Fruit fly (Drosophila melanogaster) whole organism, embryonic: ENCODE data around the gene CG14787.

Experiments used
- Adf1 ChIP-seq: fragments of 200-800 bp; sonication (Bioruptor generic); IDR thresholded peaks from 2 replicates; pipeline ENCODE4 v1.3.6; 2022; ENCODE audit warnings: missing biosample characterization, missing genetic modification characterization
- Antp ChIP-seq: fragments of 200-800 bp; sonication (Bioruptor generic); optimal IDR thresholded peaks from 3 replicates; lab custom pipeline; 2016; ENCODE audit warnings: missing biosample characterization, missing genetic modification characterization
- B-H2 ChIP-seq: fragments of 200-800 bp; sonication (Bioruptor generic); optimal IDR thresholded peaks from 2 replicates; lab custom pipeline; 2018; ENCODE audit warnings: missing biosample characterization, mild to moderate bottlenecking, missing genetic modification characterization
- CG10147 ChIP-seq: fragments of 200-800 bp; sonication (Bioruptor generic); optimal IDR thresholded peaks from 2 replicates; lab custom pipeline; 2019; ENCODE audit warnings: missing biosample characterization, mild to moderate bottlenecking, missing genetic modification characterization, moderate library complexity
- CG10209 ChIP-seq: fragments of 200-800 bp; sonication (Bioruptor generic); optimal IDR thresholded peaks from 3 replicates; lab custom pipeline; 2017; ENCODE audit warnings: missing biosample characterization, mild to moderate bottlenecking, missing genetic modification characterization, missing genetic modification reagents
- CG13287 ChIP-seq: fragments of 200-800 bp; sonication (Bioruptor generic); IDR thresholded peaks from 2 replicates; pipeline ENCODE4 v1.3.6; 2022; ENCODE audit warnings: missing biosample characterization, missing genetic modification characterization; ENCODE audit not compliant: partially characterized antibody
- CG1647 ChIP-seq: fragments of 200-800 bp; sonication (Bioruptor generic); optimal IDR thresholded peaks from 3 replicates; lab custom pipeline; 2016; ENCODE audit warnings: missing biosample characterization, missing genetic modification characterization
- CG17612 ChIP-seq: fragments of 200-800 bp; sonication (Bioruptor generic); IDR thresholded peaks from 2 replicates; pipeline ENCODE4 v1.3.6; 2022; ENCODE audit warnings: missing biosample characterization, missing genetic modification characterization
- CG2129 ChIP-seq: fragments of 200-800 bp; sonication (Bioruptor generic); IDR thresholded peaks from 2 replicates; pipeline ENCODE4 v1.3.6; 2022; ENCODE audit warnings: missing biosample characterization, missing genetic modification characterization; ENCODE audit not compliant: partially characterized antibody
- CG2199 ChIP-seq: fragments of 200-800 bp; sonication (Bioruptor generic); IDR thresholded peaks from 3 replicates; pipeline ENCODE4 v1.3.6; 2022; ENCODE audit warnings: missing biosample characterization, missing genetic modification characterization
- CG30431 ChIP-seq: fragments of 200-800 bp; sonication (Bioruptor generic); optimal IDR thresholded peaks from 2 replicates; lab custom pipeline; 2017; ENCODE audit warnings: missing biosample characterization, missing genetic modification characterization
- CG31224 ChIP-seq: fragments of 200-800 bp; sonication (Bioruptor generic); IDR thresholded peaks from 2 replicates; pipeline ENCODE4 v1.3.6; 2022; ENCODE audit warnings: missing biosample characterization, missing genetic modification characterization
- CG31365 ChIP-seq: fragments of 200-800 bp; sonication (Bioruptor generic); optimal IDR thresholded peaks from 2 replicates; lab custom pipeline; 2018; ENCODE audit warnings: missing biosample characterization, mild to moderate bottlenecking, missing genetic modification characterization
- CG33213 ChIP-seq: fragments of 200-800 bp; sonication (Bioruptor generic); optimal IDR thresholded peaks from 3 replicates; lab custom pipeline; 2016; ENCODE audit warnings: missing biosample characterization, missing genetic modification characterization
- CG34376 ChIP-seq: fragments of 200-800 bp; sonication (Bioruptor generic); optimal IDR thresholded peaks from 2 replicates; lab custom pipeline; 2018; ENCODE audit warnings: missing biosample characterization, mild to moderate bottlenecking, missing genetic modification characterization
- CG4282 ChIP-seq: fragments of 200-800 bp; sonication (Bioruptor generic); optimal IDR thresholded peaks from 2 replicates; lab custom pipeline; 2016; ENCODE audit warnings: missing biosample characterization, missing genetic modification characterization
- CG4424 ChIP-seq: fragments of 200-800 bp; sonication (Bioruptor generic); optimal IDR thresholded peaks from 3 replicates; lab custom pipeline; 2016; ENCODE audit warnings: missing biosample characterization, missing genetic modification characterization
- CG6813 ChIP-seq: fragments of 200-800 bp; sonication (Bioruptor generic); optimal IDR thresholded peaks from 2 replicates; lab custom pipeline; 2017; ENCODE audit warnings: missing biosample characterization, missing genetic modification characterization, mild to moderate bottlenecking, moderate library complexity, missing genetic modification reagents
- CG7556 ChIP-seq: fragments of 200-800 bp; sonication (Bioruptor generic); optimal IDR thresholded peaks from 2 replicates; lab custom pipeline; 2017; ENCODE audit warnings: missing biosample characterization, mild to moderate bottlenecking, missing genetic modification characterization
- CG8478 ChIP-seq: fragments of >200 bp; optimal IDR thresholded peaks from 2 replicates; lab custom pipeline; 2018
- CG9817 ChIP-seq: fragments of 200-800 bp; sonication (Bioruptor generic); optimal IDR thresholded peaks from 2 replicates; lab custom pipeline; 2018; ENCODE audit warnings: missing biosample characterization, mild to moderate bottlenecking, missing genetic modification characterization, moderate library complexity
- HHEX ChIP-seq: fragments of 200-800 bp; sonication (Bioruptor generic); optimal IDR thresholded peaks from 3 replicates; lab custom pipeline; 2017; ENCODE audit warnings: missing biosample characterization, mild to moderate bottlenecking, missing genetic modification characterization, missing genetic modification reagents
- Hand ChIP-seq: fragments of 200-800 bp; sonication (Bioruptor generic); optimal IDR thresholded peaks from 2 replicates; lab custom pipeline; 2017; ENCODE audit warnings: mild to moderate bottlenecking, missing biosample characterization, missing genetic modification reagents, missing genetic modification characterization
- Hr39 ChIP-seq: fragments of >200 bp; optimal IDR thresholded peaks from 2 replicates; lab custom pipeline; 2017
- Med ChIP-seq: fragments of 200-800 bp; sonication (Bioruptor generic); peaks from one replicate; lab custom pipeline; 2016; ENCODE audit warnings: missing biosample characterization, missing genetic modification characterization, mild to moderate bottlenecking, inconsistent platforms, moderate library complexity
- Meics ChIP-seq: fragments of 200-800 bp; sonication (Bioruptor generic); optimal IDR thresholded peaks from 2 replicates; lab custom pipeline; 2017; ENCODE audit warnings: missing biosample characterization, mild to moderate bottlenecking, missing genetic modification characterization
- Mes4 ChIP-seq: fragments of 200-800 bp; sonication (Bioruptor generic); optimal IDR thresholded peaks from 2 replicates; lab custom pipeline; 2016; ENCODE audit warnings: missing biosample characterization, missing genetic modification characterization
- Myb ChIP-seq: fragments of 200-800 bp; sonication (Bioruptor generic); optimal IDR thresholded peaks from 2 replicates; lab custom pipeline; 2016; ENCODE audit warnings: missing biosample characterization, missing genetic modification characterization
- NC2β ChIP-seq: fragments of 200-800 bp; sonication (Bioruptor generic); optimal IDR thresholded peaks from 2 replicates; lab custom pipeline; 2016; ENCODE audit warnings: missing biosample characterization, missing genetic modification characterization
- Nf-YA ChIP-seq: fragments of 200-800 bp; sonication (Bioruptor generic); IDR thresholded peaks from 2 replicates; pipeline ENCODE4 v1.3.6; 2022; ENCODE audit warnings: missing biosample characterization, missing genetic modification characterization
- Side ChIP-seq: fragments of 200-800 bp; sonication (Bioruptor generic); optimal IDR thresholded peaks from 2 replicates; lab custom pipeline; 2016; ENCODE audit warnings: missing biosample characterization, missing genetic modification characterization
- Trl ChIP-seq, 3 experiments: fragments of >200 bp in 2 of 3; fragments of 200-800 bp in 1 of 3; sonication (Bioruptor generic) in 1 of 3; optimal IDR thresholded peaks; 2 replicates in 1 of 3; 3 replicates in 2 of 3; lab custom pipeline; 2016 to 2017; ENCODE audit warnings: missing biosample characterization in 1 of 3, missing genetic modification characterization in 1 of 3
- aop ChIP-seq: fragments of 200-800 bp; sonication (Bioruptor generic); IDR thresholded peaks from 2 replicates; pipeline ENCODE4 v1.3.6; 2022; ENCODE audit warnings: missing biosample characterization, missing genetic modification characterization
- ase ChIP-seq: fragments of 200-800 bp; sonication (Bioruptor generic); IDR thresholded peaks from 3 replicates; pipeline ENCODE4 v1.3.6; 2022; ENCODE audit warnings: missing biosample characterization, missing genetic modification characterization
- chm ChIP-seq: fragments of 200-800 bp; sonication (Bioruptor generic); IDR thresholded peaks from 2 replicates; pipeline ENCODE4 v1.3.6; 2022; ENCODE audit warnings: missing biosample characterization, missing genetic modification characterization
- corto ChIP-seq: fragments of 200-800 bp; sonication (Bioruptor generic); optimal IDR thresholded peaks from 2 replicates; lab custom pipeline; 2016; ENCODE audit warnings: missing biosample characterization, mild to moderate bottlenecking, missing genetic modification characterization, moderate library complexity
- dimm ChIP-seq: fragments of 200-800 bp; sonication (Bioruptor generic); IDR thresholded peaks from 2 replicates; pipeline ENCODE4 v1.3.6; 2022; ENCODE audit warnings: missing biosample characterization, missing genetic modification characterization
- dm ChIP-seq: fragments of 200-800 bp; sonication (Bioruptor generic); optimal IDR thresholded peaks from 3 replicates; lab custom pipeline; 2016; ENCODE audit warnings: missing biosample characterization, missing genetic modification characterization
- en ChIP-seq: fragments of 200-800 bp; sonication (Bioruptor generic); optimal IDR thresholded peaks from 2 replicates; lab custom pipeline; 2016; ENCODE audit warnings: missing biosample characterization, missing genetic modification characterization
- grn ChIP-seq: fragments of 200-800 bp; sonication (Bioruptor generic); optimal IDR thresholded peaks from 3 replicates; lab custom pipeline; 2017; ENCODE audit warnings: missing biosample characterization, missing genetic modification characterization
- gsb ChIP-seq: fragments of 200-800 bp; sonication (Bioruptor generic); IDR thresholded peaks from 2 replicates; pipeline ENCODE4 v1.3.6; 2022; ENCODE audit warnings: missing biosample characterization, missing genetic modification characterization
- gsb-n ChIP-seq: fragments of 200-800 bp; sonication (Bioruptor generic); optimal IDR thresholded peaks from 3 replicates; lab custom pipeline; 2018; ENCODE audit warnings: missing biosample characterization, mild to moderate bottlenecking, missing genetic modification characterization
- hbn ChIP-seq: fragments of 200-800 bp; sonication (Bioruptor generic); IDR thresholded peaks from 2 replicates; pipeline ENCODE4 v1.3.6; 2022; ENCODE audit warnings: missing biosample characterization, missing genetic modification characterization; ENCODE audit not compliant: partially characterized antibody
- jumu ChIP-seq: fragments of 200-800 bp; sonication (Bioruptor generic); optimal IDR thresholded peaks from 3 replicates; lab custom pipeline; 2016; ENCODE audit warnings: missing biosample characterization, missing genetic modification characterization
- onecut ChIP-seq: fragments of 200-800 bp; sonication (Bioruptor generic); IDR thresholded peaks from 2 replicates; pipeline ENCODE4 v1.3.6; 2022; ENCODE audit warnings: missing biosample characterization, missing genetic modification characterization
- pita ChIP-seq: fragments of 200-800 bp; sonication (Bioruptor generic); optimal IDR thresholded peaks from 2 replicates; lab custom pipeline; 2017; ENCODE audit warnings: missing biosample characterization, mild to moderate bottlenecking, missing genetic modification characterization
- ro ChIP-seq: fragments of 200-800 bp; sonication (Bioruptor generic); IDR thresholded peaks from 2 replicates; pipeline ENCODE4 v1.3.6; 2022; ENCODE audit warnings: missing biosample characterization, missing genetic modification characterization
- scrt ChIP-seq: fragments of 200-800 bp; sonication (Bioruptor generic); optimal IDR thresholded peaks from 2 replicates; lab custom pipeline; 2018; ENCODE audit warnings: missing biosample characterization, mild to moderate bottlenecking, missing genetic modification characterization, moderate library complexity
- wdn ChIP-seq: fragments of 200-800 bp; sonication (Bioruptor generic); IDR thresholded peaks from 2 replicates; pipeline ENCODE4 v1.3.6; 2022; ENCODE audit warnings: missing biosample characterization, missing genetic modification characterization
- zf30C ChIP-seq: fragments of 200-800 bp; sonication (Bioruptor generic); optimal IDR thresholded peaks from 3 replicates; lab custom pipeline; 2018; ENCODE audit warnings: missing biosample characterization, mild to moderate bottlenecking, missing genetic modification characterization

The CG14787 gene

DNA sequence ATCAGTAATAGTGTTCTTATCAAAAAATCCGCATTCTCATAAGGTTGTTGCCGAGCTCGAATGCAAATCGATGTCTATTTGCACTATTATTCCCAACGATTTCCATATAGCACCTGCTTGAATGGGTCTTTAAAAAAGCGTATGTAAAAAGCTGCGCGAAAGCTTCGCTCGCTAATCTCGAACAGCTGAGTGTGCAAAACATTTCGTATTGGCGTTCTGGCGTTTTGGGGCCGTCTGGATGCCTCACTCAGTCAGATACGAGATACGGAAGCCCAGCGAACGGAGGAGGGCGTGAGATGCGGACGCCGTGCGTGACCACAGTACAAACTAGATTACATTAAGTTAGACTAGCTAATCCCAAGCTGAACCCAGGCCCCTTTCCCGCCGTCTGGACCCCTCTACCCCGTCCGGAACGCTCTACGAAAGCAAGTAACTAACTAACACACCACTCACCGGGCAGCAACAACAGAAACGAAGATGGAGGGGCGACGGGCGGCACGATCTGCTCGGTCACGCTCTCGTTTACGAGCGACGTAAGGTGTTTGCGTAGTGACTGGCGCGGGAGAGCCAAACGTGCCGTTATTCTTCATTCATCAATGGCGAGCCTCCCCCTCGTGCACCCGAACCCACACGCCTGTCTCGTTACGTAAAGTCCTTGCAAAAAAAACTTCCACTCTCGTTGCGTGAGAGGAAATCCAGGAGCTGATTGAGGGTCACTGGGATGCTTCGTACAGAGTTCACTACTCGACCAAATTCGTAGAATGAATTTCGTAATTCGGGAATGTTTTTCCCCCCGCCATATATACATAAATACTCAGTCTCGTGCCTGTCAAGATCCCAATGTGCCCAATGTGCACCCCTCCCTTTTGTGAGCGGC lies 5.3 kb upstream of the CG14787 start (continued):
- TF ChIP-seq en (GFP tag; lab: Kevin White, UChicago), result no peak
- TF ChIP-seq HHEX, result no peak
- TF ChIP-seq CG9817 (tag; lab: Kevin White, UChicago), result no peak
- TF ChIP-seq grn (GFP tag; lab: Kevin White, UChicago), result no peak
- TF ChIP-seq Med, result peak; percentile 87
- TF ChIP-seq gsb-n (tag; lab: Kevin White, UChicago), result no peak
- TF ChIP-seq CG34376 (GFP tag; lab: Kevin White, UChicago), result peak; percentile 71
- TF ChIP-seq CG31365 (tag; lab: Kevin White, UChicago), result no peak
- peak; percentile 21 for TF ChIP-seq CG13287 (GFP tag; lab: Robert Waterston, UW)
- no peak for TF ChIP-seq CG10147
- no peak for TF ChIP-seq CG7556
- TF ChIP-seq pita (GFP tag; lab: Kevin White, UChicago), result no peak
- no peak for TF ChIP-seq Side
- no peak for TF ChIP-seq CG30431 (GFP tag; lab: Kevin White, UChicago)
- no peak for TF ChIP-seq gsb (GFP tag; lab: Robert Waterston, UW)
- no peak for TF ChIP-seq CG2199 (GFP tag; lab: Robert Waterston, UW)
- no peak for TF ChIP-seq CG2129 (GFP tag; lab: Robert Waterston, UW)
- no peak; the same call in 1 of the 2 replicates for TF ChIP-seq Adf1 (GFP tag; lab: Robert Waterston, UW)
- TF ChIP-seq ro, result no peak
- TF ChIP-seq scrt, result no peak
- no peak for TF ChIP-seq CG4282 (GFP tag; lab: Kevin White, UChicago)
- no peak for TF ChIP-seq corto (GFP tag; lab: Kevin White, UChicago)
- no peak for TF ChIP-seq CG10209 (GFP tag; lab: Kevin White, UChicago)
- no peak for TF ChIP-seq Antp (GFP tag; lab: Kevin White, UChicago)
- no peak for TF ChIP-seq Myb (GFP tag; lab: Kevin White, UChicago)
- TF ChIP-seq CG17612 (GFP tag; lab: Robert Waterston, UW), result no peak
- no peak for TF ChIP-seq jumu
- TF ChIP-seq CG6813 (GFP tag; lab: Kevin White, UChicago), result no peak
- TF ChIP-seq onecut, result no peak
- no peak for TF ChIP-seq dm (GFP tag; lab: Kevin White, UChicago)
- no peak; the same call in 1 of the 2 replicates for TF ChIP-seq chm (GFP tag; lab: Robert Waterston, UW)
- no peak for TF ChIP-seq dimm (GFP tag; lab: Robert Waterston, UW)
- no peak for TF ChIP-seq B-H2
- no peak for TF ChIP-seq aop (GFP tag; lab: Robert Waterston, UW)
- TF ChIP-seq hbn (GFP tag; lab: Robert Waterston, UW), result no peak
- TF ChIP-seq CG31224 (GFP tag; lab: Robert Waterston, UW), result 0 out of 2 replicates have a peak, but pooled peaks have one; percentile 9
- TF ChIP-seq NC2β (GFP tag; lab: Kevin White, UChicago), result no peak
- TF ChIP-seq CG4424, result no peak
- TF ChIP-seq Meics (GFP tag; lab: Kevin White, UChicago), result peak; percentile 29
- no peak for TF ChIP-seq Nf-YA (GFP tag; lab: Robert Waterston, UW)
- TF ChIP-seq Hr39 (lab: Kevin White, UChicago), result no peak
- TF ChIP-seq wdn, result no peak
- no peak for TF ChIP-seq zf30C (GFP tag; lab: Kevin White, UChicago)
- TF ChIP-seq Trl (optimal IDR thresholded peaks at IDR 0.05; lab: Kevin White, UChicago), result peak in 1 of 2 experiments; percentile 22
- TF ChIP-seq Trl (GFP tag; optimal IDR thresholded peaks at IDR 0.05; lab: Kevin White, UChicago), result no peak
- no peak for TF ChIP-seq Mes4
- TF ChIP-seq CG8478 (lab: Kevin White, UChicago), result no peak
- peak; percentile 11 for TF ChIP-seq Hand
- TF ChIP-seq CG33213 (GFP tag; lab: Kevin White, UChicago), result no peak
- TF ChIP-seq CG1647, result no peak
- TF ChIP-seq ase (GFP tag; lab: Robert Waterston, UW), result no peak
